Fruit fly (Drosophila melanogaster): ENCODE data around the gene CG10359.
A peak's percentile ranks its signal among the peaks of the same experiment; 100 is the strongest.

Gene CG10359

DNA sequence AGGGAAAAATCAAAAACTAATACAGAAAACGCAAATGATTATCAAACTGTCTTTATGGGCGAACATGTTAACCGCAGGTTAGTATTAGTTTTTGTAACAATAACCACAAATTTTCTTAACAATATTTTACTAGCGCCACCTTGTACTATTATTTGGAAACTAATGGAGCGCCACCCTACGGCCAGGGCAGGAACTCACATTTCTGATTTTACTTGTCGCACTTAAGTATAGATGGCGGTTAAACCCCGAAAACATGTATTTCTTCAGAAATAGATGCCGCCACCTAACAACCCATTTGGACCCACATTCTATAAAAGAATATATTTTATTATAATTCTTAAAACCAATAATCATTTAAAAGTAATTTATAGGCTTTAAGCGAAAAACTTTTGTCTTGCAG lies 4.4 kb downstream of the CG10359 start (continued):
- TF ChIP-seq wor (GFP tag; IDR thresholded peaks at IDR 0.05) (peak; percentile 38; the same call in 1 of the 2 replicates), PHDP (tag; optimal IDR thresholded peaks at IDR 0.05) (peak; percentile 78), Gsc (GFP tag; IDR thresholded peaks at IDR 0.05) (no peak), NC2α (GFP tag; optimal IDR thresholded peaks at IDR 0.05) (peak; percentile 58), pum (GFP tag; optimal IDR thresholded peaks at IDR 0.05) (peak; percentile 82), Vsx1 (GFP tag; optimal IDR thresholded peaks at IDR 0.05) (peak; percentile 43), CG10654 (GFP tag; optimal IDR thresholded peaks at IDR 0.05) (peak; percentile 72), ftz-f1 (GFP tag; optimal IDR thresholded peaks at IDR 0.05) (peak; percentile 22), CG31224 (GFP tag; IDR thresholded peaks at IDR 0.05) (0 out of 2 replicates have a peak, but pooled peaks have one; percentile 28), abd-A (tag; optimal IDR thresholded peaks at IDR 0.05) (no peak), CG13287 (GFP tag; IDR thresholded peaks at IDR 0.05; ENCODE audit: partially characterized antibody) (peak; percentile 57; the same call in 1 of the 2 replicates), CG12071 (GFP tag; optimal IDR thresholded peaks at IDR 0.05) (no peak), CG9437 (GFP tag; optimal IDR thresholded peaks at IDR 0.05) (peak; percentile 1), CG14860 (GFP tag; IDR thresholded peaks at IDR 0.05; ENCODE audit: partially characterized antibody) (no peak), Fer1 (GFP tag; optimal IDR thresholded peaks at IDR 0.05) (peak; percentile 69), vvl (GFP tag; IDR thresholded peaks at IDR 0.05) (peak; percentile 87), Six4 (GFP tag; optimal IDR thresholded peaks at IDR 0.05) (peak; percentile 79), CG34224 (GFP tag; IDR thresholded peaks at IDR 0.05; ENCODE audit: partially characterized antibody) (no peak), CG2889 (GFP tag; IDR thresholded peaks at IDR 0.05) (peak; percentile 44; the same call in 1 of the 3 replicates), E2f1 (GFP tag; IDR thresholded peaks at IDR 0.05) (peak; percentile 78), CG5180 (GFP tag; optimal IDR thresholded peaks at IDR 0.05) (no peak), ash1 (GFP tag; optimal IDR thresholded peaks at IDR 0.05) (peak; percentile 57), Camta (GFP tag; optimal IDR thresholded peaks at IDR 0.05) (peak; percentile 14), CG13424 (tag; optimal IDR thresholded peaks at IDR 0.05) (peak; percentile 69), otp (GFP tag; IDR thresholded peaks at IDR 0.05) (peak; percentile 78), pnt (GFP tag; optimal IDR thresholded peaks at IDR 0.05) (peak; percentile 88), CG11504 (tag; optimal IDR thresholded peaks at IDR 0.05) (peak; percentile 83), CG3407 (GFP tag; optimal IDR thresholded peaks at IDR 0.05) (peak; percentile 54), Dll (GFP tag; IDR thresholded peaks at IDR 0.05; ENCODE audit: partially characterized antibody) (no peak), CG15696 (tag; optimal IDR thresholded peaks at IDR 0.05) (peak; percentile 93), lmd (GFP tag; IDR thresholded peaks at IDR 0.05) (peak; percentile 88), Dip3 (GFP tag; optimal IDR thresholded peaks at IDR 0.05) (peak; percentile 52), CG8944 (GFP tag; optimal IDR thresholded peaks at IDR 0.05) (peak; percentile 90), gro (GFP tag; optimal IDR thresholded peaks at IDR 0.05) (peak; percentile 46), psq (GFP tag; optimal IDR thresholded peaks at IDR 0.05) (peak; percentile 22), Doc3 (GFP tag; IDR thresholded peaks at IDR 0.05; ENCODE audit: partially characterized antibody) (no peak), CG7786 (GFP tag; optimal IDR thresholded peaks at IDR 0.05) (peak; percentile 46), dm (GFP tag; optimal IDR thresholded peaks at IDR 0.05) (peak; percentile 22), CG12104 (GFP tag; optimal IDR thresholded peaks at IDR 0.05) (peak; percentile 23), Asciz (GFP tag; optimal IDR thresholded peaks at IDR 0.05) (no peak), al (GFP tag; IDR thresholded peaks at IDR 0.05) (peak; percentile 61; the same call in 1 of the 2 replicates), zfh1 (GFP tag; IDR thresholded peaks at IDR 0.05) (peak; percentile 89), odd (GFP tag; optimal IDR thresholded peaks at IDR 0.05) (peak; percentile 6), Fer3 (tag; optimal IDR thresholded peaks at IDR 0.05) (peak; percentile 75), fru (optimal IDR thresholded peaks at IDR 0.05) (no peak), CG8765 (GFP tag; IDR thresholded peaks at IDR 0.05) (peak; percentile 43; the same call in 1 of the 2 replicates), CG4617 (GFP tag; optimal IDR thresholded peaks at IDR 0.05; ENCODE audit: borderline replicate concordance) (peak; percentile 62), CG31365 (tag; optimal IDR thresholded peaks at IDR 0.05) (peak; percentile 43), D19B (GFP tag; optimal IDR thresholded peaks at IDR 0.05) (peak; percentile 12), sima (GFP tag; optimal IDR thresholded peaks at IDR 0.05) (peak; percentile 34), CG9609 (GFP tag; optimal IDR thresholded peaks at IDR 0.05) (peak; percentile 78)
